Worm (Caenorhabditis elegans) whole organism, early embryonic: ENCODE data around the gene C50D2.6.

Source experiments
- B0310.2 ChIP-seq: sonication (generic microtip); optimal IDR thresholded peaks from 2 replicates; lab custom pipeline; 2016; ENCODE audit warnings: mild to moderate bottlenecking, missing genetic modification characterization, missing compliant biosample characterization
- F13C5.2 ChIP-seq: sonication (generic microtip); optimal IDR thresholded peaks from 2 replicates; lab custom pipeline; 2017; ENCODE audit warnings: mild to moderate bottlenecking, missing genetic modification characterization, inconsistent platforms, missing compliant biosample characterization
- ama-1 ChIP-seq: fragments of 150-350 bp; optimal IDR thresholded peaks from 2 replicates; lab custom pipeline; 2014
- ceh-13 ChIP-seq: fragments of 200-800 bp; sonication (Bioruptor generic); optimal IDR thresholded peaks from 2 replicates; lab custom pipeline; 2018; ENCODE audit warnings: mild to moderate bottlenecking, missing genetic modification characterization, missing compliant biosample characterization
- ceh-36 ChIP-seq: sonication (generic microtip); optimal IDR thresholded peaks from 2 replicates; lab custom pipeline; 2016; ENCODE audit warnings: missing genetic modification characterization, inconsistent platforms, missing compliant biosample characterization
- hnd-1 ChIP-seq: sonication (generic microtip); optimal IDR thresholded peaks from 2 replicates; lab custom pipeline; 2016; ENCODE audit warnings: missing genetic modification characterization, missing compliant biosample characterization
- pes-1 ChIP-seq: fragments of 200-800 bp; sonication (Bioruptor generic); IDR thresholded peaks from 2 replicates; pipeline ENCODE4 v1.3.6; 2022; ENCODE audit warnings: missing genetic modification reagents, missing genetic modification characterization, missing compliant biosample characterization
- scrt-1 ChIP-seq: fragments of 200-800 bp; sonication (Bioruptor generic); IDR thresholded peaks from 2 replicates; pipeline ENCODE4 v1.3.6; 2022; ENCODE audit warnings: missing genetic modification characterization, missing compliant biosample characterization
- sea-1 ChIP-seq: fragments of 200-800 bp; sonication (Bioruptor generic); conservative IDR thresholded peaks from 2 replicates; pipeline ENCODE4 v1.3.6; 2022; ENCODE audit warnings: missing genetic modification characterization, missing compliant biosample characterization
- tbx-11 ChIP-seq: fragments of 200-800 bp; sonication (Bioruptor generic); IDR thresholded peaks from 2 replicates; pipeline ENCODE4 v1.3.6; 2022; ENCODE audit warnings: missing genetic modification characterization, missing compliant biosample characterization
- tra-4 ChIP-seq: sonication (generic microtip); optimal IDR thresholded peaks from 2 replicates; lab custom pipeline; 2017; ENCODE audit warnings: missing genetic modification characterization, missing compliant biosample characterization

DNA sequence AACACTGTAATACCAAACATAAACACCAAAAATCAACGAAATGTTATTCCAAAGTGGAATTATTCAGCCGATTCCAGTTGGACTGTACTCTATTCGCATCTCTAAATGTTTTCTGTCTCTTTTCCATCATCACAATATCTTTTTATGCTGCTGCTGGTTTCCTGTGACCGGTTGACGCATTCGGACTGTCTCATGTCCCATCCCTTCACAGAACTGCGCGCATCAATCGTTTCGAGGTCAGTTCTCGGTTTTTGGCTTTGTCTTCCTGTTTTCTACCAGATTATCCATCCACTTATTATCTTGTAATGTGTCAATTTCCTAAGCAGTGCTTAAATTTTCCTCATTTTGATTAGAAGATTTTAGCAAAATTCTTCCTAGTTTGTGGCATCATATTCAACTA is 24.2 kb upstream of the C50D2.6 start:
- TF ChIP-seq ceh-36 (tag; lab: Kevin White, UChicago) = no peak
- no peak for TF ChIP-seq scrt-1
- TF ChIP-seq ama-1 (lab: Kevin White, UChicago) = no peak
- TF ChIP-seq sea-1 (GFP tag; lab: Robert Waterston, UW) = no peak
- TF ChIP-seq ceh-13 = no peak
- TF ChIP-seq tra-4 (tag; lab: Kevin White, UChicago) = no peak
- no peak for TF ChIP-seq pes-1 (GFP tag; lab: Robert Waterston, UW)
- no peak for TF ChIP-seq B0310.2
- no peak for TF ChIP-seq F13C5.2
- no peak for TF ChIP-seq hnd-1
- TF ChIP-seq tbx-11 (GFP tag; lab: Robert Waterston, UW) = no peak
